Fruit fly (Drosophila melanogaster) whole organism, embryonic: ENCODE measurements around the gene Ugt37D1.

ENCODE experiments used
- Atf6 ChIP-seq: fragments of 200-800 bp; sonication (Bioruptor generic); IDR thresholded peaks from 2 replicates; pipeline ENCODE4 v1.3.6; 2022; ENCODE audit warnings: missing biosample characterization, missing genetic modification characterization
- BEAF-32 ChIP-seq: fragments of 200-800 bp; sonication (Bioruptor generic); optimal IDR thresholded peaks from 3 replicates; lab custom pipeline; 2017; ENCODE audit warnings: missing biosample characterization, missing genetic modification characterization, mild to moderate bottlenecking, moderate library complexity, missing genetic modification reagents
- Bdp1 ChIP-seq: fragments of 200-800 bp; sonication (Bioruptor generic); optimal IDR thresholded peaks from 3 replicates; lab custom pipeline; 2016; ENCODE audit warnings: missing biosample characterization, missing genetic modification characterization
- Bgb ChIP-seq: fragments of 200-800 bp; sonication (Bioruptor generic); IDR thresholded peaks from 2 replicates; pipeline ENCODE4 v1.3.6; 2022; ENCODE audit warnings: missing biosample characterization, missing genetic modification characterization; ENCODE audit not compliant: partially characterized antibody
- Blimp-1 ChIP-seq: fragments of 200-800 bp; sonication (Bioruptor generic); optimal IDR thresholded peaks from 3 replicates; lab custom pipeline; 2018; ENCODE audit warnings: missing biosample characterization, missing genetic modification characterization, mild to moderate bottlenecking, moderate library complexity, missing genetic modification reagents
- C15 ChIP-seq: fragments of 200-800 bp; sonication (Bioruptor generic); IDR thresholded peaks from 3 replicates; pipeline ENCODE4 v1.3.6; 2022; ENCODE audit warnings: missing biosample characterization, missing genetic modification characterization
- CG11456 ChIP-seq: fragments of 200-800 bp; sonication (Bioruptor generic); IDR thresholded peaks from 3 replicates; pipeline ENCODE4 v1.3.6; 2022; ENCODE audit warnings: missing biosample characterization, missing genetic modification characterization
- CG11504 ChIP-seq: fragments of 200-800 bp; sonication (Bioruptor generic); optimal IDR thresholded peaks from 3 replicates; lab custom pipeline; 2019; ENCODE audit warnings: missing biosample characterization, mild to moderate bottlenecking, missing genetic modification characterization, moderate library complexity
- CG12391 ChIP-seq: fragments of 200-800 bp; sonication (Bioruptor generic); optimal IDR thresholded peaks from 3 replicates; lab custom pipeline; 2018; ENCODE audit warnings: missing biosample characterization, mild to moderate bottlenecking, missing genetic modification characterization, moderate library complexity
- CG12744 ChIP-seq: fragments of 200-800 bp; sonication (Bioruptor generic); optimal IDR thresholded peaks from 2 replicates; lab custom pipeline; 2016; ENCODE audit warnings: missing biosample characterization, missing genetic modification characterization
- CG12942 ChIP-seq: fragments of 200-800 bp; sonication (Bioruptor generic); optimal IDR thresholded peaks from 3 replicates; lab custom pipeline; 2016; ENCODE audit warnings: missing biosample characterization, missing genetic modification characterization
- CG14441 ChIP-seq: fragments of 200-800 bp; sonication (Bioruptor generic); IDR thresholded peaks from 2 replicates; pipeline ENCODE4 v1.3.6; 2022; ENCODE audit warnings: missing biosample characterization, missing genetic modification characterization
- CG14667 ChIP-seq: fragments of 200-800 bp; sonication (Bioruptor generic); IDR thresholded peaks from 2 replicates; pipeline ENCODE4 v1.3.6; 2022; ENCODE audit warnings: missing biosample characterization, missing genetic modification characterization
- CG15696 ChIP-seq: fragments of 200-800 bp; sonication (Bioruptor generic); optimal IDR thresholded peaks from 2 replicates; lab custom pipeline; 2019; ENCODE audit warnings: missing biosample characterization, mild to moderate bottlenecking, missing genetic modification characterization, moderate library complexity
- CG17186 ChIP-seq: fragments of 200-800 bp; sonication (Bioruptor generic); optimal IDR thresholded peaks from 3 replicates; lab custom pipeline; 2017; ENCODE audit warnings: missing biosample characterization, missing genetic modification reagents, missing genetic modification characterization
- CG17385 ChIP-seq: fragments of 200-800 bp; sonication (Bioruptor generic); optimal IDR thresholded peaks from 3 replicates; lab custom pipeline; 2018; ENCODE audit warnings: missing biosample characterization, mild to moderate bottlenecking, missing genetic modification characterization
- CG17568 ChIP-seq: fragments of 200-800 bp; sonication (Bioruptor generic); optimal IDR thresholded peaks from 2 replicates; lab custom pipeline; 2018; ENCODE audit warnings: missing biosample characterization, mild to moderate bottlenecking, missing genetic modification characterization, moderate library complexity
- CG18619 ChIP-seq: fragments of 200-800 bp; sonication (Bioruptor generic); optimal IDR thresholded peaks from 3 replicates; lab custom pipeline; 2017; ENCODE audit warnings: missing biosample characterization, mild to moderate bottlenecking, missing genetic modification characterization
- CG2120 ChIP-seq: fragments of 200-800 bp; sonication (Bioruptor generic); optimal IDR thresholded peaks from 3 replicates; lab custom pipeline; 2016; ENCODE audit warnings: missing biosample characterization, missing genetic modification characterization
- CG31224 ChIP-seq: fragments of 200-800 bp; sonication (Bioruptor generic); IDR thresholded peaks from 2 replicates; pipeline ENCODE4 v1.3.6; 2022; ENCODE audit warnings: missing biosample characterization, missing genetic modification characterization
- CG3407 ChIP-seq: fragments of 200-800 bp; sonication (Bioruptor generic); optimal IDR thresholded peaks from 2 replicates; lab custom pipeline; 2018; ENCODE audit warnings: missing biosample characterization, mild to moderate bottlenecking, missing genetic modification characterization
- CG4360 ChIP-seq: fragments of 200-800 bp; sonication (Bioruptor generic); IDR thresholded peaks from 2 replicates; pipeline ENCODE4 v1.3.6; 2022; ENCODE audit warnings: missing biosample characterization, missing genetic modification characterization
- CG6689 ChIP-seq: fragments of 200-800 bp; sonication (Bioruptor generic); IDR thresholded peaks from 2 replicates; pipeline ENCODE4 v1.3.6; 2022; ENCODE audit warnings: missing biosample characterization, missing genetic modification characterization
- CG7271 ChIP-seq: fragments of 200-800 bp; sonication (Bioruptor generic); optimal IDR thresholded peaks from 2 replicates; lab custom pipeline; 2018; ENCODE audit warnings: missing biosample characterization, mild to moderate bottlenecking, missing genetic modification characterization, moderate library complexity
- CG7839 ChIP-seq: fragments of 200-800 bp; sonication (Bioruptor generic); optimal IDR thresholded peaks from 3 replicates; lab custom pipeline; 2018; ENCODE audit warnings: missing biosample characterization, mild to moderate bottlenecking, missing genetic modification characterization, moderate library complexity
- CG7987 ChIP-seq: fragments of 200-800 bp; sonication (Bioruptor generic); optimal IDR thresholded peaks from 2 replicates; lab custom pipeline; 2018; ENCODE audit warnings: missing biosample characterization, mild to moderate bottlenecking, missing genetic modification characterization, moderate library complexity
- Jarid2 ChIP-seq: fragments of 200-800 bp; sonication (Bioruptor generic); optimal IDR thresholded peaks from 3 replicates; lab custom pipeline; 2017; ENCODE audit warnings: mild to moderate bottlenecking, missing biosample characterization, missing genetic modification reagents, missing genetic modification characterization
- Mad ChIP-seq: fragments of 200-800 bp; sonication (Bioruptor generic); optimal IDR thresholded peaks from 2 replicates; lab custom pipeline; 2016; ENCODE audit warnings: missing biosample characterization, missing genetic modification characterization
- Meics ChIP-seq: fragments of 200-800 bp; sonication (Bioruptor generic); optimal IDR thresholded peaks from 2 replicates; lab custom pipeline; 2017; ENCODE audit warnings: missing biosample characterization, mild to moderate bottlenecking, missing genetic modification characterization
- Mes4 ChIP-seq: fragments of 200-800 bp; sonication (Bioruptor generic); optimal IDR thresholded peaks from 2 replicates; lab custom pipeline; 2016; ENCODE audit warnings: missing biosample characterization, missing genetic modification characterization
- NFAT ChIP-seq: fragments of 200-800 bp; sonication (Bioruptor generic); IDR thresholded peaks from 2 replicates; pipeline ENCODE4 v1.3.6; 2022; ENCODE audit warnings: missing biosample characterization, missing genetic modification characterization
- Vsx1 ChIP-seq: fragments of 200-800 bp; sonication (Bioruptor generic); optimal IDR thresholded peaks from 2 replicates; lab custom pipeline; 2017; ENCODE audit warnings: missing biosample characterization, mild to moderate bottlenecking, missing genetic modification characterization, missing genetic modification reagents
- YL-1 ChIP-seq: fragments of 200-800 bp; sonication (Bioruptor generic); optimal IDR thresholded peaks from 3 replicates; lab custom pipeline; 2017; ENCODE audit warnings: missing biosample characterization, mild to moderate bottlenecking, missing genetic modification characterization
- dmrt11E ChIP-seq: fragments of 200-800 bp; sonication (Bioruptor generic); optimal IDR thresholded peaks from 3 replicates; lab custom pipeline; 2018; ENCODE audit warnings: missing biosample characterization, mild to moderate bottlenecking, missing genetic modification characterization, moderate library complexity
- fd3F ChIP-seq: fragments of 200-800 bp; sonication (Bioruptor generic); optimal IDR thresholded peaks from 2 replicates; lab custom pipeline; 2018; ENCODE audit warnings: missing biosample characterization, mild to moderate bottlenecking, missing genetic modification characterization, moderate library complexity
- gce ChIP-seq: fragments of 200-800 bp; sonication (Bioruptor generic); IDR thresholded peaks from 3 replicates; pipeline ENCODE4 v1.3.6; 2022; ENCODE audit warnings: missing biosample characterization, missing genetic modification characterization
- ham ChIP-seq: fragments of 200-800 bp; sonication (Bioruptor generic); IDR thresholded peaks from 2 replicates; pipeline ENCODE4 v1.3.6; 2022; ENCODE audit warnings: missing biosample characterization, missing genetic modification characterization
- hbn ChIP-seq: fragments of 200-800 bp; sonication (Bioruptor generic); IDR thresholded peaks from 2 replicates; pipeline ENCODE4 v1.3.6; 2022; ENCODE audit warnings: missing biosample characterization, missing genetic modification characterization; ENCODE audit not compliant: partially characterized antibody
- ind ChIP-seq: fragments of 200-800 bp; sonication (Bioruptor generic); optimal IDR thresholded peaks from 3 replicates; lab custom pipeline; 2016; ENCODE audit warnings: missing biosample characterization, missing genetic modification characterization
- inv ChIP-seq: fragments of 200-800 bp; sonication (Bioruptor generic); IDR thresholded peaks from 2 replicates; pipeline ENCODE4 v1.3.6; 2022; ENCODE audit warnings: missing biosample characterization, missing genetic modification characterization; ENCODE audit not compliant: partially characterized antibody
- jumu ChIP-seq: fragments of 200-800 bp; sonication (Bioruptor generic); optimal IDR thresholded peaks from 3 replicates; lab custom pipeline; 2016; ENCODE audit warnings: missing biosample characterization, missing genetic modification characterization
- kah ChIP-seq: fragments of 200-800 bp; sonication (Bioruptor generic); optimal IDR thresholded peaks from 2 replicates; lab custom pipeline; 2018; ENCODE audit warnings: missing biosample characterization, mild to moderate bottlenecking, missing genetic modification characterization
- maf-S ChIP-seq: fragments of 200-800 bp; sonication (Bioruptor generic); optimal IDR thresholded peaks from 2 replicates; lab custom pipeline; 2016; ENCODE audit warnings: missing biosample characterization, missing genetic modification characterization
- rib ChIP-seq: fragments of 200-800 bp; sonication (Bioruptor generic); IDR thresholded peaks from 2 replicates; pipeline ENCODE4 v1.3.6; 2022; ENCODE audit warnings: missing biosample characterization, missing genetic modification characterization
- run ChIP-seq: fragments of 200-800 bp; sonication (Bioruptor generic); optimal IDR thresholded peaks from 3 replicates; lab custom pipeline; 2018; ENCODE audit warnings: missing biosample characterization, mild to moderate bottlenecking, missing genetic modification characterization
- so ChIP-seq: fragments of 200-800 bp; sonication (Bioruptor generic); IDR thresholded peaks from 3 replicates; pipeline ENCODE4 v1.3.6; 2022; ENCODE audit warnings: missing biosample characterization, missing genetic modification characterization
- sr ChIP-seq: fragments of 200-800 bp; sonication (Bioruptor generic); IDR thresholded peaks from 3 replicates; pipeline ENCODE4 v1.3.6; 2022; ENCODE audit warnings: missing biosample characterization, missing genetic modification characterization
- trem ChIP-seq: fragments of 200-800 bp; optimal IDR thresholded peaks from 3 replicates; lab custom pipeline; 2019; ENCODE audit warnings: missing biosample characterization, mild to moderate bottlenecking, missing genetic modification characterization, moderate library complexity
- wor ChIP-seq: fragments of 200-800 bp; sonication (Bioruptor generic); IDR thresholded peaks from 2 replicates; pipeline ENCODE4 v1.3.6; 2022; ENCODE audit warnings: missing biosample characterization, missing genetic modification characterization

Ugt37D1 gene

DNA sequence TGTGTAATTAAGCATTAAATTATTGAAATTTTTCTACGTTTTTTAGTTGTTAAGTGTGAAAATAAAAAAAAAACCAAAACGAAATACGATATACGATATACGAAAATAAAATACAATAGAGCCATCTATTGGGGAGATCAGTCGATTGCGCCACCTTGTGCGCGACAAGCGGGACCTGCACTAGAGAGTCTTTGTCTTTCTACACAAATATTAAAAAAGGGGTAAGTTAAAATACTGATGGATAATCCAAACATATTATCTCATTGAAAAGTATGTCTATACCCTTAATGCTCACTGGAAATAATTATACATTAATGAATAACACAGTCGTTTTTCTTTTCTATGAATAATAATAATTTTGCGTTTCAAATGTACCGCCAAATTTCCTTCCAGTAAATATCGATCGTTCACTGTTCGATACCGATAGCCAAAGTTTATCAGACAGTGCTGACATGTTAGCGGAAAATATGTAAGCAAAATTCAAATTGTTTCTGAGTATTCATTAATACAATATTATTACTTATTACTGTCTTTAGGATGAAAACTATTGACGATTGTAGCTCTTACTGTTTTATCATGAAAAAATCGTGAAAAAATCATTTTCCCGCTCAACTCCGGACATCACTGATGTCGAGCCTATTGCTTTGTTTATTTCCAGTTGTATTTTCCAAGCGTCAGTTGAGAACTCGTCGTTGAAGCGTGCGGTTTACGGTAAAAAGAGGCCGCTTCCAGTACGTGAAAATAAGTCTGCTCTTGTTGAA, 17.3 kb downstream of the Ugt37D1 start, which contains the start of gene mdy (continued):
- TF ChIP-seq maf-S (GFP tag; lab: Kevin White, UChicago): peak; percentile 23
- peak; percentile 52 for TF ChIP-seq dmrt11E
- TF ChIP-seq Mad (GFP tag; lab: Kevin White, UChicago): peak; percentile 50
- TF ChIP-seq wor (GFP tag; lab: Robert Waterston, UW): no peak; the same call in 1 of the 2 replicates
- peak; percentile 31 for TF ChIP-seq Vsx1
- TF ChIP-seq YL-1 (GFP tag; lab: Kevin White, UChicago): peak; percentile 36
- no peak for TF ChIP-seq ham (GFP tag; lab: Robert Waterston, UW)
- TF ChIP-seq Atf6 (GFP tag; lab: Robert Waterston, UW): peak; percentile 59; the same call in 1 of the 2 replicates
- no peak for TF ChIP-seq CG17568 (GFP tag; lab: Kevin White, UChicago)
- TF ChIP-seq so (GFP tag; lab: Robert Waterston, UW): no peak
- peak; percentile 86 for TF ChIP-seq CG11456 (GFP tag; lab: Robert Waterston, UW)
- TF ChIP-seq rib (GFP tag; lab: Robert Waterston, UW): no peak
- TF ChIP-seq CG3407 (GFP tag; lab: Kevin White, UChicago): no peak
- no peak for TF ChIP-seq Mes4 (GFP tag; lab: Kevin White, UChicago)
- peak; percentile 56 for TF ChIP-seq BEAF-32 (GFP tag; lab: Kevin White, UChicago)
- TF ChIP-seq trem (tag; lab: Kevin White, UChicago): peak; percentile 23
- TF ChIP-seq CG6689 (GFP tag; lab: Robert Waterston, UW): peak; percentile 60; the same call in 1 of the 2 replicates
- TF ChIP-seq CG14667 (GFP tag; lab: Robert Waterston, UW): no peak; the same call in 1 of the 2 replicates

DNA sequence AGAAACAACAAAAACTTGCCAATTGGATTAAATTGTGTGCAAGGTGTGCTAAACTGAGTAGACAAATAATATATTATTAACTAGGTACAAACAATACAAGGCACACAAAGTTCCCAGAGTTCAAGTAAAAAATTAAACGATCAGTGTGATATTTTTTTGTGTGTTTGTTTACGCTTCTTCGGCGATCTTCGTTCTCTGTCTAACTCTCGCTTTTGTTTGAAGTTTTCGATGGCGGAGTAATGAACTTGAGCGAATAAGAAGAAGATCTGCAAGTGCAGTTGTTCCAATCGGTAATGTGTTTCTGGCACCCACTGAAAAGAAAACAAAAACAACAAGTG, 17.9 kb downstream of the Ugt37D1 start:
- TF ChIP-seq CG11504 (tag; lab: Kevin White, UChicago) (no peak), Blimp-1 (GFP tag; lab: Kevin White, UChicago) (peak; percentile 95), CG12391 (tag; lab: Kevin White, UChicago) (no peak), jumu (GFP tag; lab: Kevin White, UChicago) (no peak), CG7987 (GFP tag; lab: Kevin White, UChicago) (no peak), CG14441 (GFP tag; lab: Robert Waterston, UW) (no peak), sr (no peak), CG17385 (peak; percentile 33), CG7271 (no peak), Bdp1 (GFP tag; lab: Kevin White, UChicago) (no peak), gce (GFP tag; lab: Robert Waterston, UW) (no peak), hbn (GFP tag; lab: Robert Waterston, UW) (0 out of 2 replicates have a peak, but pooled peaks have one; percentile 14), run (tag; lab: Kevin White, UChicago) (no peak), C15 (no peak), CG17186 (no peak), CG4360 (GFP tag; lab: Robert Waterston, UW) (no peak), CG18619 (GFP tag; lab: Kevin White, UChicago) (no peak), Meics (GFP tag; lab: Kevin White, UChicago) (no peak), CG12744 (GFP tag; lab: Kevin White, UChicago) (no peak), CG7839 (tag; lab: Kevin White, UChicago) (no peak), Bgb (GFP tag; lab: Robert Waterston, UW) (0 out of 2 replicates have a peak, but pooled peaks have one; percentile 3), CG31224 (GFP tag; lab: Robert Waterston, UW) (no peak), NFAT (GFP tag; lab: Robert Waterston, UW) (no peak), CG15696 (tag; lab: Kevin White, UChicago) (no peak), fd3F (GFP tag; lab: Kevin White, UChicago) (no peak), inv (no peak), CG12942 (GFP tag; lab: Kevin White, UChicago) (no peak), Jarid2 (GFP tag; lab: Kevin White, UChicago) (peak; percentile 84), ind (GFP tag; lab: Kevin White, UChicago) (no peak), CG2120 (GFP tag; lab: Kevin White, UChicago) (no peak), kah (GFP tag; lab: Kevin White, UChicago) (peak; percentile 42)
